Fruit fly (Drosophila melanogaster) whole organism, embryonic: ENCODE measurements around the gene CG5355.

Experiments
- Atf3 ChIP-seq: fragments of 200-800 bp; sonication (Bioruptor generic); optimal IDR thresholded peaks from 3 replicates; lab custom pipeline; 2016; ENCODE audit warnings: missing biosample characterization, missing genetic modification characterization
- Bteb2 ChIP-seq: fragments of 200-800 bp; sonication (Bioruptor generic); optimal IDR thresholded peaks from 2 replicates; lab custom pipeline; 2016; ENCODE audit warnings: missing biosample characterization, missing genetic modification characterization
- CG11085 ChIP-seq: fragments of 200-800 bp; sonication (Bioruptor generic); IDR thresholded peaks from 2 replicates; pipeline ENCODE4 v1.3.6; 2022; ENCODE audit warnings: missing biosample characterization, missing genetic modification characterization
- CG11093 ChIP-seq: fragments of 200-800 bp; sonication (Bioruptor generic); IDR thresholded peaks from 3 replicates; pipeline ENCODE4 v1.3.6; 2022; ENCODE audit warnings: missing biosample characterization, missing genetic modification characterization
- CG12219 ChIP-seq: fragments of 200-800 bp; sonication (Bioruptor generic); optimal IDR thresholded peaks from 3 replicates; lab custom pipeline; 2018; ENCODE audit warnings: missing biosample characterization, mild to moderate bottlenecking, missing genetic modification characterization
- CG12391 ChIP-seq: fragments of 200-800 bp; sonication (Bioruptor generic); optimal IDR thresholded peaks from 3 replicates; lab custom pipeline; 2018; ENCODE audit warnings: missing biosample characterization, mild to moderate bottlenecking, missing genetic modification characterization, moderate library complexity
- CG13123 ChIP-seq: fragments of 200-800 bp; sonication (Bioruptor generic); optimal IDR thresholded peaks from 2 replicates; lab custom pipeline; 2016; ENCODE audit warnings: missing biosample characterization, missing genetic modification characterization
- CG13775 ChIP-seq: fragments of 200-800 bp; sonication (Bioruptor generic); optimal IDR thresholded peaks from 3 replicates; lab custom pipeline; 2017; ENCODE audit warnings: missing biosample characterization, mild to moderate bottlenecking, missing genetic modification characterization
- CG15514 ChIP-seq: fragments of 200-800 bp; sonication (Bioruptor generic); optimal IDR thresholded peaks from 3 replicates; lab custom pipeline; 2017; ENCODE audit warnings: missing biosample characterization, missing genetic modification characterization, mild to moderate bottlenecking, moderate library complexity, missing genetic modification reagents
- CG16779 ChIP-seq: fragments of 200-800 bp; sonication (Bioruptor generic); IDR thresholded peaks from 2 replicates; pipeline ENCODE4 v1.3.6; 2022; ENCODE audit warnings: missing biosample characterization, missing genetic modification characterization
- CG16863 ChIP-seq: fragments of 200-800 bp; sonication (Bioruptor generic); optimal IDR thresholded peaks from 3 replicates; lab custom pipeline; 2016; ENCODE audit warnings: missing biosample characterization, missing genetic modification characterization
- CG17385 ChIP-seq: fragments of 200-800 bp; sonication (Bioruptor generic); optimal IDR thresholded peaks from 3 replicates; lab custom pipeline; 2018; ENCODE audit warnings: missing biosample characterization, mild to moderate bottlenecking, missing genetic modification characterization
- CG2889 ChIP-seq: fragments of 200-800 bp; sonication (Bioruptor generic); IDR thresholded peaks from 3 replicates; pipeline ENCODE4 v1.3.6; 2022; ENCODE audit warnings: missing biosample characterization, missing genetic modification characterization
- CG34376 ChIP-seq: fragments of 200-800 bp; sonication (Bioruptor generic); optimal IDR thresholded peaks from 2 replicates; lab custom pipeline; 2018; ENCODE audit warnings: missing biosample characterization, mild to moderate bottlenecking, missing genetic modification characterization
- CG3847 ChIP-seq: fragments of 200-800 bp; sonication (Bioruptor generic); IDR thresholded peaks from 2 replicates; pipeline ENCODE4 v1.3.6; 2022; ENCODE audit warnings: missing biosample characterization, missing genetic modification characterization
- CG7786 ChIP-seq: fragments of 200-800 bp; sonication (Bioruptor generic); optimal IDR thresholded peaks from 2 replicates; lab custom pipeline; 2016; ENCODE audit warnings: missing biosample characterization, missing genetic modification characterization
- CG7987 ChIP-seq: fragments of 200-800 bp; sonication (Bioruptor generic); optimal IDR thresholded peaks from 2 replicates; lab custom pipeline; 2018; ENCODE audit warnings: missing biosample characterization, mild to moderate bottlenecking, missing genetic modification characterization, moderate library complexity
- CG9437 ChIP-seq: fragments of 200-800 bp; sonication (Bioruptor generic); optimal IDR thresholded peaks from 2 replicates; lab custom pipeline; 2018; ENCODE audit warnings: missing biosample characterization, mild to moderate bottlenecking, missing genetic modification characterization
- Dref ChIP-seq: fragments of 200-800 bp; sonication (Bioruptor generic); IDR thresholded peaks from 2 replicates; pipeline ENCODE4 v1.3.6; 2022; ENCODE audit warnings: missing biosample characterization, missing genetic modification characterization
- Drgx ChIP-seq: fragments of 200-800 bp; sonication (Bioruptor generic); IDR thresholded peaks from 2 replicates; pipeline ENCODE4 v1.3.6; 2022; ENCODE audit warnings: missing biosample characterization, missing genetic modification characterization
- E2f1 ChIP-seq: fragments of 200-800 bp; sonication (Bioruptor generic); IDR thresholded peaks from 2 replicates; pipeline ENCODE4 v1.3.6; 2022; ENCODE audit warnings: missing biosample characterization, missing genetic modification characterization
- Elba2 ChIP-seq: fragments of 200-800 bp; sonication (Bioruptor generic); optimal IDR thresholded peaks from 3 replicates; lab custom pipeline; 2016; ENCODE audit warnings: missing biosample characterization, missing genetic modification characterization
- Ets97D ChIP-seq: fragments of 200-800 bp; sonication (Bioruptor generic); optimal IDR thresholded peaks from 3 replicates; lab custom pipeline; 2016; ENCODE audit warnings: missing biosample characterization, missing genetic modification characterization
- Hr3 ChIP-seq: fragments of 200-800 bp; sonication (Bioruptor generic); optimal IDR thresholded peaks from 3 replicates; lab custom pipeline; 2016; ENCODE audit warnings: missing biosample characterization, missing genetic modification characterization
- Mrtf ChIP-seq: fragments of 200-800 bp; sonication (Bioruptor generic); IDR thresholded peaks from 3 replicates; pipeline ENCODE4 v1.3.6; 2022; ENCODE audit warnings: missing biosample characterization, missing genetic modification characterization
- Myb ChIP-seq: fragments of 200-800 bp; sonication (Bioruptor generic); optimal IDR thresholded peaks from 2 replicates; lab custom pipeline; 2016; ENCODE audit warnings: missing biosample characterization, missing genetic modification characterization
- NC2α ChIP-seq: fragments of 200-800 bp; sonication (Bioruptor generic); optimal IDR thresholded peaks from 2 replicates; lab custom pipeline; 2016; ENCODE audit warnings: missing biosample characterization, missing genetic modification characterization
- Nf-YC ChIP-seq: fragments of 200-800 bp; optimal IDR thresholded peaks from 3 replicates; lab custom pipeline; 2019; ENCODE audit warnings: missing biosample characterization, mild to moderate bottlenecking, missing genetic modification characterization, moderate library complexity
- NfI ChIP-seq: fragments of 200-800 bp; sonication (Bioruptor generic); optimal IDR thresholded peaks from 3 replicates; lab custom pipeline; 2018; ENCODE audit warnings: missing biosample characterization, mild to moderate bottlenecking, missing genetic modification characterization, moderate library complexity
- Ptx1 ChIP-seq: fragments of 200-800 bp; sonication (Bioruptor generic); IDR thresholded peaks from 2 replicates; pipeline ENCODE4 v1.3.6; 2022; ENCODE audit warnings: missing biosample characterization, missing genetic modification characterization
- aop ChIP-seq: fragments of 200-800 bp; sonication (Bioruptor generic); IDR thresholded peaks from 2 replicates; pipeline ENCODE4 v1.3.6; 2022; ENCODE audit warnings: missing biosample characterization, missing genetic modification characterization
- ara ChIP-seq: fragments of 200-800 bp; sonication (Bioruptor generic); IDR thresholded peaks from 2 replicates; pipeline ENCODE4 v1.3.6; 2022; ENCODE audit warnings: missing biosample characterization, missing genetic modification characterization
- bbx ChIP-seq: fragments of 200-800 bp; sonication (Bioruptor generic); IDR thresholded peaks from 2 replicates; pipeline ENCODE4 v1.3.6; 2022; ENCODE audit warnings: missing biosample characterization, missing genetic modification characterization; ENCODE audit not compliant: partially characterized antibody
- bigmax ChIP-seq: fragments of 200-800 bp; sonication (Bioruptor generic); optimal IDR thresholded peaks from 2 replicates; lab custom pipeline; 2018; ENCODE audit warnings: missing biosample characterization, mild to moderate bottlenecking, missing genetic modification characterization
- dysf ChIP-seq: fragments of 200-800 bp; sonication (Bioruptor generic); IDR thresholded peaks from 3 replicates; pipeline ENCODE4 v1.3.6; 2022; ENCODE audit warnings: missing biosample characterization, missing genetic modification characterization
- gfzf ChIP-seq: fragments of 200-800 bp; sonication (Bioruptor generic); optimal IDR thresholded peaks from 2 replicates; lab custom pipeline; 2016; ENCODE audit warnings: missing biosample characterization, mild to moderate bottlenecking, missing genetic modification characterization, moderate library complexity
- gsb-n ChIP-seq: fragments of 200-800 bp; sonication (Bioruptor generic); optimal IDR thresholded peaks from 3 replicates; lab custom pipeline; 2018; ENCODE audit warnings: missing biosample characterization, mild to moderate bottlenecking, missing genetic modification characterization
- ind ChIP-seq: fragments of 200-800 bp; sonication (Bioruptor generic); optimal IDR thresholded peaks from 3 replicates; lab custom pipeline; 2016; ENCODE audit warnings: missing biosample characterization, missing genetic modification characterization
- jumu ChIP-seq: fragments of 200-800 bp; sonication (Bioruptor generic); optimal IDR thresholded peaks from 3 replicates; lab custom pipeline; 2016; ENCODE audit warnings: missing biosample characterization, missing genetic modification characterization
- kay ChIP-seq: fragments of 200-800 bp; sonication (Bioruptor generic); optimal IDR thresholded peaks from 2 replicates; lab custom pipeline; 2016; ENCODE audit warnings: missing biosample characterization, missing genetic modification characterization
- ken ChIP-seq: fragments of 200-800 bp; sonication (Bioruptor generic); IDR thresholded peaks from 3 replicates; pipeline ENCODE4 v1.3.6; 2022; ENCODE audit warnings: missing biosample characterization, missing genetic modification characterization
- lov ChIP-seq, 2 experiments: fragments of 200-800 bp in 1 of 2; fragments of >200 bp in 1 of 2; sonication (Bioruptor generic) in 1 of 2; IDR thresholded peaks in 1 of 2; optimal IDR thresholded peaks in 1 of 2; 2 replicates in 1 of 2; 3 replicates in 1 of 2; pipeline versions ENCODE4 v1.3.6 to Lab custom; 2017 to 2022; ENCODE audit warnings: missing biosample characterization in 1 of 2, missing genetic modification characterization in 1 of 2
- otp ChIP-seq: fragments of 200-800 bp; sonication (Bioruptor generic); IDR thresholded peaks from 3 replicates; pipeline ENCODE4, ENCODE4 v1.3.6; 2022; ENCODE audit warnings: missing biosample characterization, missing genetic modification characterization
- pfk ChIP-seq: fragments of 200-800 bp; sonication (Bioruptor generic); optimal IDR thresholded peaks from 2 replicates; lab custom pipeline; 2018; ENCODE audit warnings: missing biosample characterization, mild to moderate bottlenecking, missing genetic modification characterization, moderate library complexity
- ssp ChIP-seq: fragments of 200-800 bp; sonication (Bioruptor generic); IDR thresholded peaks from 2 replicates; pipeline ENCODE4 v1.3.6; 2022; ENCODE audit warnings: missing biosample characterization, missing genetic modification characterization
- ttk ChIP-seq: fragments of 200-800 bp; sonication (Bioruptor generic); IDR thresholded peaks from 2 replicates; pipeline ENCODE4 v2.1.2; 2022; ENCODE audit warnings: missing biosample characterization, missing genetic modification characterization
- unpg ChIP-seq: fragments of 200-800 bp; sonication (Bioruptor generic); optimal IDR thresholded peaks from 3 replicates; lab custom pipeline; 2018; ENCODE audit warnings: missing biosample characterization, mild to moderate bottlenecking, missing genetic modification characterization, moderate library complexity
- wdn ChIP-seq: fragments of 200-800 bp; sonication (Bioruptor generic); IDR thresholded peaks from 2 replicates; pipeline ENCODE4 v1.3.6; 2022; ENCODE audit warnings: missing biosample characterization, missing genetic modification characterization
- yki ChIP-seq: fragments of >200 bp; optimal IDR thresholded peaks from 3 replicates; lab custom pipeline; 2018

The CG5355 gene

dm6 chr2L:10430802-10431476, 17.7 kb upstream of the CG5355 start, which contains the start of the genes Bug22 and TfIIB (continued):
- TF ChIP-seq jumu (GFP tag; lab: Kevin White, UChicago) = peak; percentile 61
- peak; percentile 78; the same call in 2 of the 3 replicates for TF ChIP-seq otp
- no peak for TF ChIP-seq yki
- peak; percentile 59 for TF ChIP-seq unpg (GFP tag; lab: Kevin White, UChicago)
- TF ChIP-seq Myb (GFP tag; lab: Kevin White, UChicago) = peak; percentile 20
- peak; percentile 15 for TF ChIP-seq gfzf (GFP tag; lab: Kevin White, UChicago)
- TF ChIP-seq CG11093 (GFP tag; lab: Robert Waterston, UW) = peak; percentile 29; the same call in 1 of the 3 replicates
- peak; percentile 66 for TF ChIP-seq CG7786 (GFP tag; lab: Kevin White, UChicago)
- TF ChIP-seq CG13123 (GFP tag; lab: Kevin White, UChicago) = peak; percentile 65
- TF ChIP-seq CG12219 (GFP tag; lab: Kevin White, UChicago) = peak; percentile 28
- peak; percentile 66 for TF ChIP-seq CG17385 (GFP tag; lab: Kevin White, UChicago)
- TF ChIP-seq CG16779 (GFP tag; lab: Robert Waterston, UW) = 0 out of 2 replicates have a peak, but pooled peaks have one; percentile 12
- TF ChIP-seq ind = peak; percentile 74
- peak; percentile 38; the same call in 1 of the 2 replicates for TF ChIP-seq ara (GFP tag; lab: Robert Waterston, UW)
- TF ChIP-seq CG2889 = peak; percentile 64; the same call in 1 of the 3 replicates
- TF ChIP-seq Elba2 (GFP tag; lab: Kevin White, UChicago) = peak; percentile 87
- TF ChIP-seq gsb-n (tag; lab: Kevin White, UChicago) = no peak
- TF ChIP-seq NC2α (GFP tag; lab: Kevin White, UChicago) = no peak
- peak; percentile 73 for TF ChIP-seq Hr3 (GFP tag; lab: Kevin White, UChicago)
- peak; percentile 57 for TF ChIP-seq ssp (GFP tag; lab: Robert Waterston, UW)
- peak; percentile 73 for TF ChIP-seq CG3847
- TF ChIP-seq Ets97D (GFP tag; lab: Kevin White, UChicago) = peak; percentile 70
- peak; percentile 71 for TF ChIP-seq CG15514
- peak; percentile 77 for TF ChIP-seq CG13775 (GFP tag; lab: Kevin White, UChicago)
- TF ChIP-seq CG12391 (tag; lab: Kevin White, UChicago) = peak; percentile 88
- TF ChIP-seq pfk (GFP tag; lab: Kevin White, UChicago) = peak; percentile 93
- no peak for TF ChIP-seq aop (GFP tag; lab: Robert Waterston, UW)
- TF ChIP-seq dysf (GFP tag; lab: Robert Waterston, UW) = peak; percentile 63; the same call in 2 of the 3 replicates
- peak; percentile 35 for TF ChIP-seq CG16863 (GFP tag; lab: Kevin White, UChicago)
- TF ChIP-seq wdn = peak; percentile 39; the same call in 1 of the 2 replicates
- 0 out of 2 replicates have a peak, but pooled peaks have one; percentile 12 for TF ChIP-seq E2f1 (GFP tag; lab: Robert Waterston, UW)
- TF ChIP-seq CG34376 = peak; percentile 41
- TF ChIP-seq ttk (GFP tag; lab: Robert Waterston, UW) = peak; percentile 61
- no peak for TF ChIP-seq lov (optimal IDR thresholded peaks at IDR 0.05; lab: Kevin White, UChicago)
- no peak for TF ChIP-seq lov (GFP tag; IDR thresholded peaks at IDR 0.05; lab: Robert Waterston, UW)
- peak; percentile 75 for TF ChIP-seq Ptx1 (GFP tag; lab: Robert Waterston, UW)
- peak; percentile 82 for TF ChIP-seq NfI (GFP tag; lab: Kevin White, UChicago)
- TF ChIP-seq Drgx (GFP tag; lab: Robert Waterston, UW) = peak; percentile 51; the same call in 1 of the 2 replicates
- 0 out of 2 replicates have a peak, but pooled peaks have one; percentile 44 for TF ChIP-seq CG11085
- peak; percentile 67 for TF ChIP-seq Dref
- peak; percentile 34 for TF ChIP-seq CG9437
- no peak; the same call in 2 of the 3 replicates for TF ChIP-seq Mrtf (GFP tag; lab: Robert Waterston, UW)
- TF ChIP-seq bigmax (GFP tag; lab: Kevin White, UChicago) = no peak
- peak; percentile 70; the same call in 2 of the 3 replicates for TF ChIP-seq ken
- peak; percentile 36 for TF ChIP-seq kay (GFP tag; lab: Kevin White, UChicago)
- TF ChIP-seq Nf-YC = peak; percentile 75
- TF ChIP-seq Atf3 (GFP tag; lab: Kevin White, UChicago) = peak; percentile 47
- peak; percentile 46 for TF ChIP-seq Bteb2 (GFP tag; lab: Kevin White, UChicago)
- peak; percentile 25 for TF ChIP-seq CG7987 (GFP tag; lab: Kevin White, UChicago)
- 0 out of 2 replicates have a peak, but pooled peaks have one; percentile 15 for TF ChIP-seq bbx (GFP tag; lab: Robert Waterston, UW)
